Fruit fly (Drosophila melanogaster): ENCODE data around the gene Hsp22.

DNA sequence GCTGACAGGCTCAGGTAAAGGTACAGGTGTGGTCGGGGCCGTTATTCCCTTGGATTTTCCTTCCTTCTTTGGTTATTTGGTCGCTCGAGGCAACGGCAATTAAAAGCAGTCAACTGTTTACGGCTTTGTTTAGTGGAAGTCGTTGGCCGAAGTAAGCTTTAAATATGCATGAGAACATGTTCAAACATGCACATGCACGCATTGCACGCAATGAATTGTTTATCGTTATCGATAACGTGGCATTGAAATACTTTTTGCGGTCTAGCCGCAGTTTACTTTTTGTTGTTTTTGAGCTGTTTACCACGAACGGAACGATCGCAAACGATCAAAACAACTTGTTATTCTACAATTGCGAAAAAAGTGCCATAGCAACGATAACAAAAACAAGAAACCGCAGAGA lies 48.9 kb downstream of the Hsp22 start:
- TF ChIP-seq CG4496 (GFP tag; IDR thresholded peaks at IDR 0.05): peak; percentile 6; the same call in 1 of the 3 replicates
- TF ChIP-seq Snoo (tag; optimal IDR thresholded peaks at IDR 0.05): no peak
- no peak for TF ChIP-seq fd96Ca (GFP tag; IDR thresholded peaks at IDR 0.05)
- TF ChIP-seq CG15710 (tag; optimal IDR thresholded peaks at IDR 0.05): no peak
- no peak for TF ChIP-seq CG14655 (GFP tag; optimal IDR thresholded peaks at IDR 0.05)
- no peak for TF ChIP-seq Ets98B (GFP tag; IDR thresholded peaks at IDR 0.05)
- no peak for TF ChIP-seq Pif1A (GFP tag; optimal IDR thresholded peaks at IDR 0.05)
- TF ChIP-seq CG13204 (GFP tag; optimal IDR thresholded peaks at IDR 0.05): no peak

All from whole organism, pupa.